Fruit fly (Drosophila melanogaster) whole organism, embryonic: Measurements from ENCODE around the gene bys.

Source experiments
- CG10654 ChIP-seq: fragments of 200-800 bp; sonication (Bioruptor generic); optimal IDR thresholded peaks from 2 replicates; lab custom pipeline; 2016; ENCODE audit warnings: missing biosample characterization, missing genetic modification characterization
- caup ChIP-seq: fragments of 200-800 bp; sonication (Bioruptor generic); optimal IDR thresholded peaks from 3 replicates; lab custom pipeline; 2017; ENCODE audit warnings: missing biosample characterization, mild to moderate bottlenecking, missing genetic modification characterization, moderate library complexity; ENCODE audit not compliant: severe bottlenecking

- no peak for TF ChIP-seq caup (GFP tag; lab: Kevin White, UChicago)
- TF ChIP-seq CG10654, result no peak
Observed at dm6 chrX:7930236-7931027, 28.8 kb downstream of the bys start.
